Worm (Caenorhabditis elegans) whole organism, L2 larva: ENCODE results near the gene K08E7.8.
A peak's percentile ranks its signal among the peaks of the same experiment; 100 is the strongest.

Experiments used
- F13H6.1 ChIP-seq: sonication (generic microtip); optimal IDR thresholded peaks from 2 replicates; lab custom pipeline; 2016; ENCODE audit warnings: missing genetic modification characterization, missing compliant biosample characterization
- Y55F3AM.14 ChIP-seq: fragments of 200-800 bp; sonication (Bioruptor generic); optimal IDR thresholded peaks from 2 replicates; lab custom pipeline; 2018; ENCODE audit warnings: mild to moderate bottlenecking, missing genetic modification characterization, missing compliant biosample characterization
- ZK546.5 ChIP-seq: sonication (generic microtip); optimal IDR thresholded peaks from 2 replicates; lab custom pipeline; 2017; ENCODE audit warnings: missing biosample characterization, missing genetic modification characterization
- aly-2 ChIP-seq: fragments of 150-350 bp; optimal IDR thresholded peaks from 2 replicates; lab custom pipeline; 2014; ENCODE audit warnings: missing biosample characterization, missing genetic modification characterization
- ama-1 ChIP-seq: fragments of 150-350 bp; optimal IDR thresholded peaks from 2 replicates; lab custom pipeline; 2018; ENCODE audit warnings: inconsistent platforms
- blmp-1 ChIP-seq: sonication (generic microtip); optimal IDR thresholded peaks from 2 replicates; lab custom pipeline; 2017; ENCODE audit warnings: missing genetic modification characterization, mild to moderate bottlenecking, missing compliant biosample characterization, antibody characterized with exemption, moderate library complexity; ENCODE audit not compliant: insufficient read depth
- ceh-16 ChIP-seq: fragments of 150-350 bp; optimal IDR thresholded peaks from 2 replicates; lab custom pipeline; 2014; ENCODE audit warnings: missing biosample characterization, missing genetic modification characterization
- crh-2 ChIP-seq: sonication (generic microtip); optimal IDR thresholded peaks from 2 replicates; lab custom pipeline; 2017; ENCODE audit warnings: missing biosample characterization, missing genetic modification characterization
- dmd-4 ChIP-seq: sonication (generic microtip); optimal IDR thresholded peaks from 2 replicates; lab custom pipeline; 2017; ENCODE audit warnings: missing biosample characterization, missing genetic modification characterization
- egl-27 ChIP-seq: sonication (generic microtip); optimal IDR thresholded peaks from 3 replicates; lab custom pipeline; 2017; ENCODE audit warnings: missing biosample characterization, missing genetic modification reagents, missing genetic modification characterization
- elt-1 ChIP-seq: fragments of 150-350 bp; optimal IDR thresholded peaks from 2 replicates; lab custom pipeline; 2014; ENCODE audit warnings: missing biosample characterization, missing genetic modification characterization
- fos-1 ChIP-seq: fragments of 150-350 bp; optimal IDR thresholded peaks from 2 replicates; lab custom pipeline; 2014; ENCODE audit warnings: missing biosample characterization, missing genetic modification characterization
- gmeb-1 ChIP-seq: fragments of 150-350 bp; optimal IDR thresholded peaks from 2 replicates; lab custom pipeline; 2014; ENCODE audit warnings: missing biosample characterization, missing genetic modification characterization
- lin-11 ChIP-seq: fragments of 150-350 bp; sonication (generic microtip); optimal IDR thresholded peaks from 2 replicates; lab custom pipeline; 2014; ENCODE audit warnings: missing biosample characterization, missing genetic modification characterization, inconsistent platforms, mixed read lengths
- lin-13 ChIP-seq: fragments of 150-350 bp; optimal IDR thresholded peaks from 2 replicates; lab custom pipeline; 2014; ENCODE audit warnings: missing biosample characterization, missing genetic modification reagents, missing genetic modification characterization
- lin-39 ChIP-seq: fragments of 150-350 bp; optimal IDR thresholded peaks from 2 replicates; lab custom pipeline; 2014; ENCODE audit warnings: missing biosample characterization, missing genetic modification reagents, missing genetic modification characterization
- mab-5 ChIP-seq: fragments of 150-350 bp; optimal IDR thresholded peaks from 2 replicates; lab custom pipeline; 2014; ENCODE audit warnings: missing biosample characterization, missing genetic modification characterization
- mbf-1 ChIP-seq: sonication (generic microtip); optimal IDR thresholded peaks from 2 replicates; lab custom pipeline; 2017; ENCODE audit warnings: missing biosample characterization, missing genetic modification characterization
- nhr-10 ChIP-seq: sonication (generic microtip); optimal IDR thresholded peaks from 2 replicates; lab custom pipeline; 2017; ENCODE audit warnings: missing biosample characterization, missing genetic modification characterization
- nhr-11 ChIP-seq: fragments of 150-350 bp; optimal IDR thresholded peaks from 2 replicates; lab custom pipeline; 2014; ENCODE audit warnings: missing biosample characterization, missing genetic modification characterization
- nhr-12 ChIP-seq: fragments of 150-350 bp; optimal IDR thresholded peaks from 2 replicates; lab custom pipeline; 2014; ENCODE audit warnings: missing biosample characterization, missing genetic modification characterization
- nhr-23 ChIP-seq: fragments of 150-350 bp; optimal IDR thresholded peaks from 2 replicates; lab custom pipeline; 2014; ENCODE audit warnings: missing biosample characterization, missing genetic modification reagents, missing genetic modification characterization
- nhr-237 ChIP-seq: fragments of 150-350 bp; optimal IDR thresholded peaks from 2 replicates; lab custom pipeline; 2014; ENCODE audit warnings: missing biosample characterization, missing genetic modification characterization
- nhr-25 ChIP-seq: fragments of 150-350 bp; sonication (generic microtip); optimal IDR thresholded peaks from 3 replicates; lab custom pipeline; 2014; ENCODE audit warnings: missing biosample characterization, missing genetic modification characterization
- nhr-6 ChIP-seq: fragments of 150-350 bp; optimal IDR thresholded peaks from 2 replicates; lab custom pipeline; 2014; ENCODE audit warnings: missing biosample characterization, missing genetic modification characterization
- nhr-77 ChIP-seq: fragments of 150-350 bp; optimal IDR thresholded peaks from 2 replicates; lab custom pipeline; 2014; ENCODE audit warnings: missing biosample characterization, missing genetic modification characterization
- sem-4 ChIP-seq: fragments of 150-350 bp; optimal IDR thresholded peaks from 2 replicates; lab custom pipeline; 2014; ENCODE audit warnings: missing biosample characterization, missing genetic modification reagents, missing genetic modification characterization
- sma-3 ChIP-seq: sonication (generic microtip); optimal IDR thresholded peaks from 2 replicates; lab custom pipeline; 2016; ENCODE audit warnings: missing genetic modification reagents, missing genetic modification characterization, missing compliant biosample characterization
- sma-9 ChIP-seq, 2 experiments: fragments of 150-350 bp in 1 of 2; sonication (generic microtip) in 1 of 2; optimal IDR thresholded peaks; 2 replicates each; lab custom pipeline; 2014 to 2016; ENCODE audit warnings: missing genetic modification characterization in 2 of 2, mild to moderate bottlenecking in 1 of 2, missing biosample characterization in 1 of 2, missing compliant biosample characterization in 1 of 2, missing genetic modification reagents in 1 of 2, moderate library complexity in 1 of 2
- unc-39 ChIP-seq: fragments of 150-350 bp; optimal IDR thresholded peaks from 2 replicates; lab custom pipeline; 2014; ENCODE audit warnings: missing biosample characterization, missing genetic modification characterization
- unc-55 ChIP-seq: fragments of 150-350 bp; sonication (generic microtip); optimal IDR thresholded peaks from 3 replicates; lab custom pipeline; 2014; ENCODE audit warnings: missing biosample characterization, missing genetic modification reagents, missing genetic modification characterization
- unc-62 ChIP-seq: fragments of 150-350 bp; optimal IDR thresholded peaks from 2 replicates; lab custom pipeline; 2014; ENCODE audit warnings: missing biosample characterization, missing genetic modification reagents, missing genetic modification characterization
- ztf-1 ChIP-seq: fragments of 200-800 bp; sonication (Bioruptor generic); conservative IDR thresholded peaks from 2 replicates; pipeline ENCODE4 v1.3.6; 2022; ENCODE audit warnings: missing genetic modification characterization, missing compliant biosample characterization
- ztf-11 ChIP-seq: sonication (generic microtip); optimal IDR thresholded peaks from 2 replicates; lab custom pipeline; 2017; ENCODE audit warnings: missing biosample characterization, missing genetic modification characterization
- ztf-4 ChIP-seq: fragments of 150-350 bp; optimal IDR thresholded peaks from 2 replicates; lab custom pipeline; 2014; ENCODE audit warnings: missing biosample characterization, missing genetic modification characterization

Gene K08E7.8

ce11 chrIV:12544624-12545023 is 41.2 kb downstream of the K08E7.8 start:
- TF ChIP-seq F13H6.1 (tag; lab: Kevin White, UChicago), result no peak
- no peak for TF ChIP-seq blmp-1 (tag; lab: Kevin White, UChicago)
- TF ChIP-seq, all 48 proteins: peak for 0

ce11 chrIV:12542011-12542410 is 43.9 kb downstream of the K08E7.8 start, which contains the start of gene ham-1:
Gene ham-1, plus strand, starts transcription at chrIV:12542183.
- TF ChIP-seq nhr-6 (tag; lab: Kevin White, UChicago) (no peak), nhr-10 (tag; lab: Kevin White, UChicago) (no peak), elt-1 (tag; lab: Kevin White, UChicago) (no peak), mbf-1 (tag; lab: Kevin White, UChicago) (no peak), gmeb-1 (tag; lab: Kevin White, UChicago) (no peak), ZK546.5 (tag; lab: Kevin White, UChicago) (no peak), ztf-4 (tag; lab: Kevin White, UChicago) (no peak), crh-2 (tag; lab: Kevin White, UChicago) (no peak), ztf-11 (tag; lab: Kevin White, UChicago) (no peak), aly-2 (tag; lab: Kevin White, UChicago) (no peak), unc-39 (no peak), Y55F3AM.14 (GFP tag; lab: Kevin White, UChicago) (no peak), egl-27 (no peak), lin-11 (no peak)

- TF ChIP-seq nhr-237 (tag; lab: Kevin White, UChicago) (no peak), nhr-25 (tag; lab: Kevin White, UChicago) (peak; percentile 16), ceh-16 (tag; lab: Kevin White, UChicago) (peak; percentile 73)
Observed at ce11 chrIV:12540242-12540641, 45.6 kb downstream of the K08E7.8 start.

- TF ChIP-seq mab-5 (tag; lab: Kevin White, UChicago), result no peak
- no peak for TF ChIP-seq fos-1
- TF ChIP-seq nhr-11 (tag; lab: Kevin White, UChicago), result no peak
- no peak for TF ChIP-seq F13H6.1 (tag; lab: Kevin White, UChicago)
- TF ChIP-seq nhr-77 (tag; lab: Kevin White, UChicago), result no peak
- TF ChIP-seq nhr-12, result no peak
- no peak for TF ChIP-seq lin-39
- TF ChIP-seq dmd-4 (tag; lab: Kevin White, UChicago), result no peak
- no peak for TF ChIP-seq Y55F3AM.14 (GFP tag; lab: Kevin White, UChicago)
Observed at ce11 chrIV:12537694-12538093, 48.2 kb downstream of the K08E7.8 start.

- TF ChIP-seq mbf-1 (tag; lab: Kevin White, UChicago) (no peak), ama-1 (lab: Kevin White, UChicago) (no peak), sem-4 (tag; lab: Kevin White, UChicago) (no peak), sma-3 (GFP tag; lab: Kevin White, UChicago) (no peak), elt-1 (tag; lab: Kevin White, UChicago) (no peak), ztf-1 (GFP tag; lab: Robert Waterston, UW) (no peak), mab-5 (tag; lab: Kevin White, UChicago) (no peak), Y55F3AM.14 (GFP tag; lab: Kevin White, UChicago) (no peak), nhr-23 (tag; lab: Kevin White, UChicago) (no peak), lin-13 (no peak), sma-9 (GFP tag; optimal IDR thresholded peaks at IDR 0.05; lab: Kevin White, UChicago) (no peak), sma-9 (tag; optimal IDR thresholded peaks at IDR 0.05; lab: Kevin White, UChicago) (no peak), unc-55 (GFP tag; lab: Kevin White, UChicago) (no peak), nhr-6 (tag; lab: Kevin White, UChicago) (no peak), unc-62 (GFP tag; lab: Kevin White, UChicago) (no peak), fos-1 (no peak)
Observed at ce11 chrIV:12536358-12536757, 49.5 kb downstream of the K08E7.8 start.
